Worm (Caenorhabditis elegans) whole organism, L4/young adult: ENCODE measurements around the gene nasp-2.

Experiments
- W03F9.2 ChIP-seq: fragments of 150-350 bp; optimal IDR thresholded peaks from 2 replicates; lab custom pipeline; 2014; ENCODE audit warnings: missing biosample characterization, missing genetic modification characterization
- dao-5 ChIP-seq: sonication (generic microtip); optimal IDR thresholded peaks from 2 replicates; lab custom pipeline; 2016; ENCODE audit warnings: missing genotype, missing genetic modification characterization, moderate library complexity, missing compliant biosample characterization
- him-1 ChIP-seq: sonication (generic microtip); optimal IDR thresholded peaks from 2 replicates; lab custom pipeline; 2016; ENCODE audit warnings: missing genotype, missing genetic modification reagents, missing genetic modification characterization, missing compliant biosample characterization

ce11 chrV:13286525-13286924 is 25.5 kb downstream of the nasp-2 start:
- TF ChIP-seq W03F9.2 (tag; lab: Kevin White, UChicago) (no peak), dao-5 (tag; lab: Kevin White, UChicago) (no peak), him-1 (tag; lab: Kevin White, UChicago) (no peak)
